Worm (Caenorhabditis elegans) whole organism, L2 larva: ENCODE results near the gene nbs-1.

Experiments
- C34F6.9 ChIP-seq: fragments of 150-350 bp; optimal IDR thresholded peaks from 2 replicates; lab custom pipeline; 2014; ENCODE audit warnings: missing biosample characterization, missing genetic modification characterization
- F13H6.1 ChIP-seq: sonication (generic microtip); optimal IDR thresholded peaks from 2 replicates; lab custom pipeline; 2016; ENCODE audit warnings: missing genetic modification characterization, missing compliant biosample characterization
- ZK546.5 ChIP-seq: sonication (generic microtip); optimal IDR thresholded peaks from 2 replicates; lab custom pipeline; 2017; ENCODE audit warnings: missing biosample characterization, missing genetic modification characterization
- alr-1 ChIP-seq: fragments of 150-350 bp; optimal IDR thresholded peaks from 2 replicates; lab custom pipeline; 2014; ENCODE audit warnings: missing biosample characterization, missing genetic modification characterization
- aly-2 ChIP-seq: fragments of 150-350 bp; optimal IDR thresholded peaks from 2 replicates; lab custom pipeline; 2014; ENCODE audit warnings: missing biosample characterization, missing genetic modification characterization
- ama-1 ChIP-seq: fragments of 150-350 bp; optimal IDR thresholded peaks from 2 replicates; lab custom pipeline; 2018; ENCODE audit warnings: inconsistent platforms
- blmp-1 ChIP-seq: sonication (generic microtip); optimal IDR thresholded peaks from 2 replicates; lab custom pipeline; 2017; ENCODE audit warnings: missing genetic modification characterization, mild to moderate bottlenecking, missing compliant biosample characterization, antibody characterized with exemption, moderate library complexity; ENCODE audit not compliant: insufficient read depth
- ceh-16 ChIP-seq: fragments of 150-350 bp; optimal IDR thresholded peaks from 2 replicates; lab custom pipeline; 2014; ENCODE audit warnings: missing biosample characterization, missing genetic modification characterization
- ceh-82 ChIP-seq: fragments of 150-350 bp; optimal IDR thresholded peaks from 2 replicates; lab custom pipeline; 2014; ENCODE audit warnings: missing biosample characterization, missing genetic modification characterization
- crh-2 ChIP-seq: sonication (generic microtip); optimal IDR thresholded peaks from 2 replicates; lab custom pipeline; 2017; ENCODE audit warnings: missing biosample characterization, missing genetic modification characterization
- egl-27 ChIP-seq: sonication (generic microtip); optimal IDR thresholded peaks from 3 replicates; lab custom pipeline; 2017; ENCODE audit warnings: missing biosample characterization, missing genetic modification reagents, missing genetic modification characterization
- elt-1 ChIP-seq: fragments of 150-350 bp; optimal IDR thresholded peaks from 2 replicates; lab custom pipeline; 2014; ENCODE audit warnings: missing biosample characterization, missing genetic modification characterization
- fos-1 ChIP-seq: fragments of 150-350 bp; optimal IDR thresholded peaks from 2 replicates; lab custom pipeline; 2014; ENCODE audit warnings: missing biosample characterization, missing genetic modification characterization
- gmeb-1 ChIP-seq: fragments of 150-350 bp; optimal IDR thresholded peaks from 2 replicates; lab custom pipeline; 2014; ENCODE audit warnings: missing biosample characterization, missing genetic modification characterization
- lin-11 ChIP-seq: fragments of 150-350 bp; sonication (generic microtip); optimal IDR thresholded peaks from 2 replicates; lab custom pipeline; 2014; ENCODE audit warnings: missing biosample characterization, missing genetic modification characterization, inconsistent platforms, mixed read lengths
- lin-13 ChIP-seq: fragments of 150-350 bp; optimal IDR thresholded peaks from 2 replicates; lab custom pipeline; 2014; ENCODE audit warnings: missing biosample characterization, missing genetic modification reagents, missing genetic modification characterization
- lin-39 ChIP-seq: fragments of 150-350 bp; optimal IDR thresholded peaks from 2 replicates; lab custom pipeline; 2014; ENCODE audit warnings: missing biosample characterization, missing genetic modification reagents, missing genetic modification characterization
- lsy-2 ChIP-seq, 2 experiments: fragments of 150-350 bp in 1 of 2; sonication (generic microtip) in 1 of 2; optimal IDR thresholded peaks; 2 replicates each; lab custom pipeline; 2014 to 2017; ENCODE audit warnings: missing biosample characterization in 2 of 2, missing genetic modification characterization in 2 of 2
- mdl-1 ChIP-seq, 2 experiments: fragments of 150-350 bp in 1 of 2; sonication (generic microtip) in 1 of 2; optimal IDR thresholded peaks; 2 replicates each; lab custom pipeline; 2017; ENCODE audit warnings: missing biosample characterization in 2 of 2, missing genetic modification characterization in 2 of 2
- nhr-12 ChIP-seq: fragments of 150-350 bp; optimal IDR thresholded peaks from 2 replicates; lab custom pipeline; 2014; ENCODE audit warnings: missing biosample characterization, missing genetic modification characterization
- nhr-129 ChIP-seq: fragments of 150-350 bp; optimal IDR thresholded peaks from 2 replicates; lab custom pipeline; 2014; ENCODE audit warnings: missing biosample characterization, missing genetic modification characterization
- nhr-21 ChIP-seq: fragments of 150-350 bp; optimal IDR thresholded peaks from 2 replicates; lab custom pipeline; 2014; ENCODE audit warnings: missing biosample characterization, missing genetic modification characterization
- nhr-237 ChIP-seq: fragments of 150-350 bp; optimal IDR thresholded peaks from 2 replicates; lab custom pipeline; 2014; ENCODE audit warnings: missing biosample characterization, missing genetic modification characterization
- nhr-25 ChIP-seq: fragments of 150-350 bp; sonication (generic microtip); optimal IDR thresholded peaks from 3 replicates; lab custom pipeline; 2014; ENCODE audit warnings: missing biosample characterization, missing genetic modification characterization
- nhr-6 ChIP-seq: fragments of 150-350 bp; optimal IDR thresholded peaks from 2 replicates; lab custom pipeline; 2014; ENCODE audit warnings: missing biosample characterization, missing genetic modification characterization
- peb-1 ChIP-seq: fragments of 150-350 bp; optimal IDR thresholded peaks from 2 replicates; lab custom pipeline; 2014; ENCODE audit warnings: missing biosample characterization, missing genetic modification characterization
- sem-4 ChIP-seq: fragments of 150-350 bp; optimal IDR thresholded peaks from 2 replicates; lab custom pipeline; 2014; ENCODE audit warnings: missing biosample characterization, missing genetic modification reagents, missing genetic modification characterization
- skn-1 ChIP-seq: sonication (generic microtip); optimal IDR thresholded peaks from 2 replicates; lab custom pipeline; 2017; ENCODE audit warnings: missing biosample characterization, missing genetic modification characterization
- sma-3 ChIP-seq: sonication (generic microtip); optimal IDR thresholded peaks from 2 replicates; lab custom pipeline; 2016; ENCODE audit warnings: missing genetic modification reagents, missing genetic modification characterization, missing compliant biosample characterization
- sma-9 ChIP-seq, 2 experiments: fragments of 150-350 bp in 1 of 2; sonication (generic microtip) in 1 of 2; optimal IDR thresholded peaks; 2 replicates each; lab custom pipeline; 2014 to 2016; ENCODE audit warnings: missing genetic modification characterization in 2 of 2, mild to moderate bottlenecking in 1 of 2, missing biosample characterization in 1 of 2, missing compliant biosample characterization in 1 of 2, missing genetic modification reagents in 1 of 2, moderate library complexity in 1 of 2
- snpc-4 ChIP-seq: fragments of 150-350 bp; optimal IDR thresholded peaks from 2 replicates; lab custom pipeline; 2014; ENCODE audit warnings: missing biosample characterization, missing genetic modification characterization
- unc-39 ChIP-seq: fragments of 150-350 bp; optimal IDR thresholded peaks from 2 replicates; lab custom pipeline; 2014; ENCODE audit warnings: missing biosample characterization, missing genetic modification characterization
- unc-55 ChIP-seq: fragments of 150-350 bp; sonication (generic microtip); optimal IDR thresholded peaks from 3 replicates; lab custom pipeline; 2014; ENCODE audit warnings: missing biosample characterization, missing genetic modification reagents, missing genetic modification characterization
- unc-62 ChIP-seq: fragments of 150-350 bp; optimal IDR thresholded peaks from 2 replicates; lab custom pipeline; 2014; ENCODE audit warnings: missing biosample characterization, missing genetic modification reagents, missing genetic modification characterization
- ztf-1 ChIP-seq: fragments of 200-800 bp; sonication (Bioruptor generic); conservative IDR thresholded peaks from 2 replicates; pipeline ENCODE4 v1.3.6; 2022; ENCODE audit warnings: missing genetic modification characterization, missing compliant biosample characterization
- ztf-4 ChIP-seq: fragments of 150-350 bp; optimal IDR thresholded peaks from 2 replicates; lab custom pipeline; 2014; ENCODE audit warnings: missing biosample characterization, missing genetic modification characterization

The nbs-1 gene

DNA sequence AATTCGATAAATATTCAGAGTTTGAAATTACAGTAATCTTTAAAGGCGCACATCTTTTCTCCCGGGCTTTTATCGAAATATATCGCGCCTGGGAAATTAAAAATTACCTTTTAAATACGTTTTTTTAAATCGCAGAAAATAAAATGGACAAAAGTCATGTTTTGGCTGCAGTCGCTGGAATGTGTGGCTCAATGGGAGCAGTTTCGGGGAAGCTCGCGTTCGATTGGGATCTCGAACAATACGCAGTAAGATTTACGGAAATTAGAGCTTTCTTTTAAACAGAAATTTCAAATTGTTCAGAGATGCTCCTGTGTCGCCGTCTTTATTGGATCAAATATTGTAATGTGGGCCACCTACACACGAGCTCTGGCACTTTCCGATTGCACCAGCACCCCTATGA lies 33.2 kb upstream of the nbs-1 start, which contains the start of gene F40F8.12:
F40F8.12 (plus strand) TSS at position 301 of the 400 bp plus-strand sequence.
- TF ChIP-seq ceh-82 (tag; lab: Kevin White, UChicago) (no peak), peb-1 (no peak), nhr-12 (no peak), ztf-4 (tag; lab: Kevin White, UChicago) (no peak), nhr-6 (tag; lab: Kevin White, UChicago) (no peak), ama-1 (lab: Kevin White, UChicago) (no peak), sma-9 (GFP tag; optimal IDR thresholded peaks at IDR 0.05; lab: Kevin White, UChicago) (no peak), sma-9 (tag; optimal IDR thresholded peaks at IDR 0.05; lab: Kevin White, UChicago) (no peak), ztf-1 (no peak), nhr-237 (tag; lab: Kevin White, UChicago) (no peak), unc-62 (GFP tag; lab: Kevin White, UChicago) (no peak)
- TF ChIP-seq, all 48 proteins: peak for 0

DNA sequence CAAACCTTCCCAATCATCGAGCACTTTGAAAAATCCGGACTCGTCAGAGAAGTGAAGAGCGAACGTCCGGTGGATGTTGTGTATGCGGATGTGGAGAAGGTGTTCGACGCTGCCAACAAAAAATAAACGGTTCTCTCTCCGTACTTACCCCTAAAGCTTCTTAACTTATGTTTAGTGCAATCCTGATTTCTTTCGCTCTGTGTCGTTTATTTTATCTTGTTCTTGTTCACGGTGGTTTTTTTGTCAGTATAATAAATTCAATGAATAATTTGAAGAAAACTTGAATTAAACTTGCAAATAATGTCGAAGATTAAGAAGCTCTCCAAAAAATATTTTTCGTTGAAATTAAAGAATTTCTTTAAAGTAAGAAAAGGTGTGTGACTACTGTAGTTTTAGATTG lies 32.7 kb upstream of the nbs-1 start, which contains the start of gene F40F8.3:
F40F8.3 (plus strand) TSS at position 301 of the 400 bp plus-strand sequence.
- no peak for TF ChIP-seq alr-1 (tag; lab: Kevin White, UChicago)
- TF ChIP-seq sem-4 (tag; lab: Kevin White, UChicago) = no peak
- no peak for TF ChIP-seq egl-27
- TF ChIP-seq ztf-4 (tag; lab: Kevin White, UChicago) = no peak
- TF ChIP-seq lin-39 (tag; lab: Kevin White, UChicago) = no peak
- TF ChIP-seq unc-62 (GFP tag; lab: Kevin White, UChicago) = no peak
- no peak for TF ChIP-seq lin-11 (tag; lab: Kevin White, UChicago)
- TF ChIP-seq nhr-6 (tag; lab: Kevin White, UChicago) = no peak
- no peak for TF ChIP-seq mdl-1 (tag; optimal IDR thresholded peaks at IDR 0.05; lab: Kevin White, UChicago)

DNA sequence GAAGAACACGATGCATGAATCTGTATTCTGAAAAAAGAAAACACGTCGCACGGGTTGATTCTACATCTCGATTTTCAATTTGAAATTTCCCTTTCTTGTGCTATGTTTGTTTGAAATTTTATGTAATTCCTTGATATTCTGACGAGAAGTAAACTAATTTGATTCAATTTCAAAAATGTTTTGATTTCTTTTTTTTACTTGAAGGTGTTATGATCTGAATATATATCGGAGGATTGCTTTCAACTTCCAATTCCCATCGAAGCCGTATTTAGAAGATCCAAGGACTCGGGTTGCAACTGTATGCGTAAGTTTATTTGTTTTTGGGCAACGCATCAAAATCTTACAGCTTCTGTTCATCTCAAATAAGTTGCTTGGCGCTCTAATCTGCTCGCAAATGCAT lies 31.1 kb upstream of the nbs-1 start, which contains the start of gene F40F8.1:
F40F8.1 (plus strand) TSS at position 301 of the 400 bp plus-strand sequence.
- TF ChIP-seq ZK546.5 (no peak), sem-4 (tag; lab: Kevin White, UChicago) (no peak), unc-39 (tag; lab: Kevin White, UChicago) (no peak), aly-2 (tag; lab: Kevin White, UChicago) (no peak), peb-1 (no peak), ama-1 (lab: Kevin White, UChicago) (no peak), ceh-16 (tag; lab: Kevin White, UChicago) (no peak), lin-39 (tag; lab: Kevin White, UChicago) (no peak), sma-9 (GFP tag; optimal IDR thresholded peaks at IDR 0.05; lab: Kevin White, UChicago) (no peak), sma-9 (tag; optimal IDR thresholded peaks at IDR 0.05; lab: Kevin White, UChicago) (no peak), F13H6.1 (no peak), nhr-25 (tag; lab: Kevin White, UChicago) (no peak), nhr-129 (tag; lab: Kevin White, UChicago) (no peak)

DNA sequence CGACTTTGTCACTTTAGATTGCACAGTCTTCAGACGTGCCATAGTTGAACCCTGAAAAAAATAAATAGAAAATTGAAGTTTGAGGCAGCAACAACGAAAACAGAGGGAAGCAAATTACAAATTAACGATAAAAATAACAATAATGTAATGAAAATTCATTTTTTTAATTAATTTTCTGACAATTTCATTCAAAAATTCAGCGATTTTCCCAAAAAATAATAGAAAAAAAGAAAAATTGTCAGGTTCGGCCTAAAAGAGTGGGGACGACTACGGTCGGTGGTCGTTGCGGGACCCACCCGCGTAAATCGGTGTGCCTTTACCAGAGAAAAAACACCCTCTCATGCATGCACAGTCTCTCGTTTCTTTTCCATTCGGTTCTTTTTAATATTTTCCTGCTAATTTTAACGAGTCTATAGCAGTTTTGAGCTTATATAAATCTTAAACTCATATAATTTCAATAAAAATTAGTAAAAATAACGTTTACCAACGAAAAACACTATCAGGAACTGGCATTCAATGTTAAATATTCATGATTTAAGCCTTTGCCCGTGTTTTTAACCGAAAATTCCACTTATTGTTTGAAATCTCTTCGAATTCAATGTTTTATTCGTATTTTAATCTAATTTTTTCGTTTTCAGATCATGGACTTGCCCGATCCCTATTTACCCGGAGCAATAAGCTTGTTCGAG lies 30.2 kb upstream of the nbs-1 start, which contains the start of the genes rps-9 and lsm-1:
rps-9 (minus strand) TSS at position 51 of the 689 bp plus-strand sequence.
lsm-1 (plus strand) TSS at position 639 of the 689 bp plus-strand sequence.
- TF ChIP-seq blmp-1 (tag; lab: Kevin White, UChicago) = peak; percentile 25
- TF ChIP-seq F13H6.1 = peak; percentile 40
- peak; percentile 68 for TF ChIP-seq lin-13 (GFP tag; lab: Kevin White, UChicago)
- TF ChIP-seq egl-27 = no peak
- TF ChIP-seq snpc-4 (tag; lab: Kevin White, UChicago) = peak; percentile 56
- peak; percentile 71 for TF ChIP-seq gmeb-1 (tag; lab: Kevin White, UChicago)
- TF ChIP-seq sma-3 (GFP tag; lab: Kevin White, UChicago) = peak; percentile 40
- no peak for TF ChIP-seq elt-1 (tag; lab: Kevin White, UChicago)
- TF ChIP-seq nhr-21 (tag; lab: Kevin White, UChicago) = peak; percentile 32
- peak; percentile 53 for TF ChIP-seq nhr-129 (tag; lab: Kevin White, UChicago)
- no peak for TF ChIP-seq skn-1 (tag; lab: Kevin White, UChicago)
- TF ChIP-seq fos-1 (tag; lab: Kevin White, UChicago) = peak; percentile 36
- peak; percentile 75 for TF ChIP-seq C34F6.9 (tag; lab: Kevin White, UChicago)
- TF ChIP-seq crh-2 (tag; lab: Kevin White, UChicago) = peak; percentile 77
- TF ChIP-seq ama-1 (lab: Kevin White, UChicago) = no peak
- peak; percentile 55 for TF ChIP-seq nhr-25 (tag; lab: Kevin White, UChicago)
- TF ChIP-seq unc-55 (GFP tag; lab: Kevin White, UChicago) = peak; percentile 84
- TF ChIP-seq lin-11 (tag; lab: Kevin White, UChicago) = peak; percentile 81
- no peak for TF ChIP-seq ceh-16 (tag; lab: Kevin White, UChicago)
- TF ChIP-seq aly-2 (tag; lab: Kevin White, UChicago) = no peak
- TF ChIP-seq ztf-4 (tag; lab: Kevin White, UChicago) = peak; percentile 52
- peak; percentile 80 to 98 for TF ChIP-seq lsy-2 (tag; optimal IDR thresholded peaks at IDR 0.05; lab: Kevin White, UChicago)
